Worm (Caenorhabditis elegans) whole organism, mixed stage, embryonic: ENCODE results near the gene srz-99.

Experiments used
- bed-3 ChIP-seq: fragments of 200-800 bp; sonication (Bioruptor generic); optimal IDR thresholded peaks from 3 replicates; lab custom pipeline; 2018; ENCODE audit warnings: mild to moderate bottlenecking, missing genetic modification characterization, moderate library complexity, missing compliant biosample characterization
- blmp-1 ChIP-seq: fragments of 150-350 bp; optimal IDR thresholded peaks from 2 replicates; lab custom pipeline; 2014; ENCODE audit warnings: missing biosample characterization, missing genetic modification characterization
- ceh-39 ChIP-seq: fragments of 150-350 bp; optimal IDR thresholded peaks from 2 replicates; lab custom pipeline; 2014; ENCODE audit warnings: missing biosample characterization, missing genetic modification characterization
- ceh-43 ChIP-seq: fragments of 200-800 bp; sonication (Bioruptor generic); optimal IDR thresholded peaks from 2 replicates; lab custom pipeline; 2018; ENCODE audit warnings: mild to moderate bottlenecking, missing genetic modification characterization, moderate library complexity, missing compliant biosample characterization
- ceh-83 ChIP-seq: fragments of 200-800 bp; sonication (Bioruptor generic); optimal IDR thresholded peaks from 2 replicates; lab custom pipeline; 2018; ENCODE audit warnings: mild to moderate bottlenecking, missing genetic modification characterization, missing compliant biosample characterization
- ces-1 ChIP-seq: fragments of 150-350 bp; optimal IDR thresholded peaks from 2 replicates; lab custom pipeline; 2014; ENCODE audit warnings: missing biosample characterization, missing genetic modification reagents, missing genetic modification characterization
- cnd-1 ChIP-seq: fragments of 200-800 bp; sonication (Bioruptor generic); optimal IDR thresholded peaks from 2 replicates; lab custom pipeline; 2018; ENCODE audit warnings: mild to moderate bottlenecking, missing genetic modification characterization, missing compliant biosample characterization
- elt-3 ChIP-seq: fragments of 150-350 bp; optimal IDR thresholded peaks from 2 replicates; lab custom pipeline; 2014; ENCODE audit warnings: missing biosample characterization, missing genetic modification characterization
- flh-1 ChIP-seq: fragments of 200-800 bp; sonication (Bioruptor generic); optimal IDR thresholded peaks from 2 replicates; lab custom pipeline; 2018; ENCODE audit warnings: mild to moderate bottlenecking, missing genetic modification characterization, moderate library complexity, missing compliant biosample characterization
- ham-2 ChIP-seq: fragments of 200-800 bp; sonication (Bioruptor generic); optimal IDR thresholded peaks from 2 replicates; lab custom pipeline; 2018; ENCODE audit warnings: mild to moderate bottlenecking, missing genetic modification characterization, missing compliant biosample characterization
- lin-13 ChIP-seq: fragments of 150-350 bp; optimal IDR thresholded peaks from 2 replicates; lab custom pipeline; 2014; ENCODE audit warnings: missing biosample characterization, missing genetic modification characterization
- lin-32 ChIP-seq: fragments of 200-800 bp; sonication (Bioruptor generic); optimal IDR thresholded peaks from 2 replicates; lab custom pipeline; 2018; ENCODE audit warnings: mild to moderate bottlenecking, missing genetic modification characterization, missing compliant biosample characterization
- lsy-2 ChIP-seq: fragments of 150-350 bp; optimal IDR thresholded peaks from 2 replicates; lab custom pipeline; 2014; ENCODE audit warnings: missing biosample characterization, missing genetic modification characterization
- mab-5 ChIP-seq: fragments of 150-350 bp; optimal IDR thresholded peaks from 2 replicates; lab custom pipeline; 2014; ENCODE audit warnings: missing biosample characterization, missing genetic modification characterization
- mep-1 ChIP-seq: fragments of 150-350 bp; optimal IDR thresholded peaks from 2 replicates; lab custom pipeline; 2017; ENCODE audit warnings: missing biosample characterization, missing genetic modification reagents, missing genetic modification characterization, inconsistent platforms
- mls-2 ChIP-seq: sonication (generic microtip); optimal IDR thresholded peaks from 2 replicates; lab custom pipeline; 2016; ENCODE audit warnings: mild to moderate bottlenecking, missing genetic modification characterization, moderate library complexity, missing compliant biosample characterization
- nhr-2 ChIP-seq: fragments of 150-350 bp; optimal IDR thresholded peaks from 2 replicates; lab custom pipeline; 2014; ENCODE audit warnings: missing biosample characterization, missing genetic modification characterization
- nhr-237 ChIP-seq: fragments of 150-350 bp; optimal IDR thresholded peaks from 2 replicates; lab custom pipeline; 2014; ENCODE audit warnings: missing biosample characterization, missing genetic modification characterization
- nhr-28 ChIP-seq: fragments of 150-350 bp; optimal IDR thresholded peaks from 2 replicates; lab custom pipeline; 2014; ENCODE audit warnings: missing biosample characterization, missing genetic modification characterization
- nhr-76 ChIP-seq: sonication (generic microtip); optimal IDR thresholded peaks from 2 replicates; lab custom pipeline; 2017; ENCODE audit warnings: missing biosample characterization, missing genetic modification characterization
- pha-4 ChIP-seq: fragments of 150-350 bp; optimal IDR thresholded peaks from 2 replicates; lab custom pipeline; 2018; ENCODE audit warnings: missing biosample characterization, missing genetic modification reagents, missing genetic modification characterization
- snpc-4 ChIP-seq: fragments of 150-350 bp; optimal IDR thresholded peaks from 2 replicates; lab custom pipeline; 2014; ENCODE audit warnings: missing biosample characterization, missing genetic modification characterization
- tbx-8 ChIP-seq: fragments of 200-800 bp; sonication (Bioruptor generic); optimal IDR thresholded peaks from 2 replicates; lab custom pipeline; 2018; ENCODE audit warnings: mild to moderate bottlenecking, missing genetic modification characterization, moderate library complexity, missing compliant biosample characterization
- unc-120 ChIP-seq: sonication (generic microtip); optimal IDR thresholded peaks from 2 replicates; lab custom pipeline; 2017; ENCODE audit warnings: missing genetic modification characterization, missing compliant biosample characterization; ENCODE audit not compliant: poor library complexity, severe bottlenecking
- unc-39 ChIP-seq: fragments of 150-350 bp; optimal IDR thresholded peaks from 2 replicates; lab custom pipeline; 2014; ENCODE audit warnings: missing biosample characterization, missing genetic modification characterization
- unc-62 ChIP-seq: fragments of 150-350 bp; optimal IDR thresholded peaks from 2 replicates; lab custom pipeline; 2014; ENCODE audit warnings: missing biosample characterization, missing genetic modification reagents, missing genetic modification characterization
- zip-8 ChIP-seq: fragments of 150-350 bp; optimal IDR thresholded peaks from 2 replicates; lab custom pipeline; 2014; ENCODE audit warnings: missing biosample characterization, missing genetic modification characterization
- ztf-11 ChIP-seq: fragments of 150-350 bp; optimal IDR thresholded peaks from 2 replicates; lab custom pipeline; 2014; ENCODE audit warnings: missing biosample characterization, missing genetic modification characterization

Gene srz-99

DNA sequence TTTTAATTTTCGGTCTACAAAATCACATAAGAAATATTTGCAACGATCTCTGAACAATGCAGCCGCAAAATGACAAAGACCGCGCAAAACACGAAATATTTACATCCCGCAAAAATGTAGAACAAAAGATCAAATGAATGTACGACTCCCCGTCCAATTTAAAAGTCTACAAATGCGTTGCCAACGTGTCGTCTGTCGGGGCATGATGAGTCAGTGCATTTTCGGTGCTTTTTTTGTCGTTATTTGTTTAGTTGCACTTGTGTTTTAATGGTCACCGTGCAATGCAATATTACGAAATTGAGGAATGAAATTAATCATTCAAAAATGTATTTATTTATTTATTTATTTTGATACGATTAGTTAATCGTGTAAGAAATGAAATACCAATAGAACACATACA lies 5.5 kb upstream of the srz-99 start:
- TF ChIP-seq nhr-2 (tag; lab: Kevin White, UChicago) (no peak), lin-32 (GFP tag; lab: Kevin White, UChicago) (no peak), lsy-2 (tag; lab: Kevin White, UChicago) (no peak), tbx-8 (no peak), ceh-39 (tag; lab: Kevin White, UChicago) (no peak), ceh-83 (GFP tag; lab: Kevin White, UChicago) (no peak), cnd-1 (no peak), elt-3 (tag; lab: Kevin White, UChicago) (no peak), bed-3 (GFP tag; lab: Kevin White, UChicago) (no peak), zip-8 (tag; lab: Kevin White, UChicago) (no peak), flh-1 (no peak)

DNA sequence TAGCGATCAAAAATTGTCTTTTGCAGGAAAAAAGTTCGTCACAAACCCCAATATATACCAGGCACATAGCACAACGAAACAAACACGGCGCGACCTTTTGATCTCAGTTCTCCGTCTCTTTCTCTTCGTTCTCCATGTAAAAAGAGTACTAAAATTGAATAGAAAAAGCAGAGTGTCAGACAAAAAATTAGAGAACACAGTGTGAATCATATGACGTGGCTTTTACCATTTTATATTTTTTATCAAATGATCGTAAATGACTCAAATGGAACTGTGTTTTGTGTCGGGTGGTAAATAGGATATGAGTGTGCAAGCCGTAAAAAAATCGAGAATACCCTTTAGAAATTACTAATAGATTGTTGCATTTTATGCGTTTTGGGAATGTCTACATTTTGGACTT lies 4.1 kb upstream of the srz-99 start:
- TF ChIP-seq mep-1 (tag; lab: Kevin White, UChicago) (no peak), unc-39 (no peak), tbx-8 (no peak), lsy-2 (tag; lab: Kevin White, UChicago) (no peak), pha-4 (no peak), unc-62 (no peak), ces-1 (GFP tag; lab: Kevin White, UChicago) (no peak), nhr-76 (tag; lab: Kevin White, UChicago) (no peak), ceh-83 (GFP tag; lab: Kevin White, UChicago) (no peak), cnd-1 (no peak), elt-3 (tag; lab: Kevin White, UChicago) (no peak), mab-5 (tag; lab: Kevin White, UChicago) (no peak), blmp-1 (tag; lab: Kevin White, UChicago) (no peak), mls-2 (tag; lab: Kevin White, UChicago) (no peak), nhr-237 (no peak), flh-1 (no peak), ztf-11 (tag; lab: Kevin White, UChicago) (no peak)
- TF ChIP-seq, all 35 proteins: peak for 0

DNA sequence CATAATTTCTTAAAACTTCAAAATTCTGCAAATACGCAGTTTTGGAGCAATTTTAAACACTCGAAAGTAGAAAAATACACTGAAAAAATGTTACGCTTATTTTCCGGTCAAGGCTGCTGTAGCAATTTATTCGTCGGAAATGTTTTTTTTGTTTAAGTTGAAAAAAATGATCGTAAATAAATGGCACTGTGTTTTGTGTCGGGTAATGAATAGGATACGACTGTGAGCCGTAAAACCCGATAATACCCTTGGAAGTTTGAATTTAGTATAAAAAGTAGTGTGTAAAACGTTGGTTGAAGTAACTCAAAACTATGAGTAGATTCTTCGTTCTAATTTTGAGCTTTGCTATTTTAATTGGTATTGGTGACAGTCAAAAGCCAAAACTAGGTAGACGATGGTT lies 3.1 kb upstream of the srz-99 start, which contains the start of gene T25E12.14:
Gene T25E12.14, plus strand, starts transcription at position 301 of the 400 bp plus-strand sequence.
- TF ChIP-seq mep-1 (tag; lab: Kevin White, UChicago) (no peak), ceh-39 (tag; lab: Kevin White, UChicago) (no peak), ceh-43 (GFP tag; lab: Kevin White, UChicago) (no peak), unc-120 (no peak), ceh-83 (GFP tag; lab: Kevin White, UChicago) (no peak), nhr-2 (tag; lab: Kevin White, UChicago) (no peak), bed-3 (GFP tag; lab: Kevin White, UChicago) (no peak), lin-13 (no peak), snpc-4 (no peak), pha-4 (no peak), ztf-11 (tag; lab: Kevin White, UChicago) (no peak), tbx-8 (no peak), nhr-237 (no peak)

DNA sequence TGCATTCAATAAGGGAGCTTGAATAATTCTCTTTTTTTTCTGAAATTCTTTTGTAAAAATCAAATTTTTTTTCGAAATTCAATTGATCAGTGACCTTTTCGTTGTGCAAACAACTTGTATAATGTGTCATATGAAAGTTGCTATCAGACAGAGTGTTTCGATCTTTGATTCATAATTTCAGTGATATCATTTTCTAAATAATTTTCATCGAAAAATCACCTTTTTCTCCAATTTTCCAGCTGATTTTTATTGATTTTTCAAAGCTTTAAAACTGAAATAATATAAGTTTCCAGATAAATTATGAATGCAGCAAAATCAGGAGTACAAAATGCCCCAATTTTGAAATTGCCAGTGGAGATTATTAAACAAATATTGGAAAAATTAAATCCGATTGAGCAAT lies 1.6 kb upstream of the srz-99 start, which contains the start of gene fbxa-127:
Gene fbxa-127, plus strand, starts transcription at position 301 of the 400 bp plus-strand sequence.
- no peak for TF ChIP-seq nhr-28 (tag; lab: Kevin White, UChicago)
- no peak for TF ChIP-seq unc-62
- no peak for TF ChIP-seq ham-2 (GFP tag; lab: Kevin White, UChicago)
- TF ChIP-seq mls-2 (tag; lab: Kevin White, UChicago), result no peak

DNA sequence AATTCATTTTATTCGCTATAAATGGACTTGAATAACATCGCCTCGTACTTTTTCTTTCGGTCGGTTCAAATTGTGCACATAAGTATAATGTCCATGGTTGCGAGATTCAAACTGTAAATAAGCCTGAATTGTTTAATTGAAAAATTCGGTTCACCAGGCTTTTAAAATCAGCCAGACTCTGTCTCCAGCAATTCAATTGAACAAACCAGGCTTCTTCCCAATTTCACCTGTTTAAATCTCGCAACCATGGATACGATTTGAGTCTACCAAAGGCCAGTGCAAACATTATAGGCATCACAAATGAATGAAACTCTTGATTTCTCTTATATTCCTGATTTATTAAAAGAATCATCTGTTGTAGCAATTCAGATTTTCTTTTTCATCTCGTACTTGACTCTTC lies 1.5 kb downstream of the srz-99 start, which contains the start of gene srz-100:
Gene srz-100, plus strand, starts transcription at position 301 of the 400 bp plus-strand sequence.
- no peak for TF ChIP-seq bed-3 (GFP tag; lab: Kevin White, UChicago)
- no peak for TF ChIP-seq ham-2 (GFP tag; lab: Kevin White, UChicago)
- no peak for TF ChIP-seq mls-2 (tag; lab: Kevin White, UChicago)
- no peak for TF ChIP-seq tbx-8

DNA sequence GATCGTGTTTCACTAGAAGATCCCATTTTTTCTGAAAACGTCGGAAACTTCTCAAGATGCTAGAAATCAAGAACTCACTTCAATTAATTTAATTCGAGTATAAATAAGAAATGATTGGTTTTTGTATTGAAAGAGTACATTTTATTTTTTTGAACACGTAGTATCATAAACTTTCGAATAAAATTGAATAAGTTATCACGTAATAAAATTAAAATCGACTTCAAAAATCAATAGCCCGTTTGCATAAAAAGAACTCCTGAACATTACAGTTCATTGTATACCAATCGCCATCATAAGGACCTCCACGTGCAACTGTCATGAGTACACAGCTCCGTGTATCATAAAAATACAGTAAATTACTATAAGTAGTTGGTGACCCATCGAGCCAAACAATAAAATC lies 3.6 kb downstream of the srz-99 start, which contains the start of gene T25E12.16:
Gene T25E12.16, minus strand, starts transcription at position 101 of the 400 bp plus-strand sequence.
- no peak for TF ChIP-seq mep-1 (tag; lab: Kevin White, UChicago)
- no peak for TF ChIP-seq nhr-76 (tag; lab: Kevin White, UChicago)
- no peak for TF ChIP-seq blmp-1 (tag; lab: Kevin White, UChicago)
